Fruit fly (Drosophila melanogaster): ENCODE data around the gene CG14042.
A peak's percentile ranks its signal among the peaks of the same experiment; 100 is the strongest.

CG14042 gene

dm6 chr2L:5058094-5058493, 20.6 kb downstream of the CG14042 start, which contains the start of gene Nepl3 (continued):
- TF ChIP-seq Bdp1 (GFP tag; optimal IDR thresholded peaks at IDR 0.05) (no peak), HLH4C (GFP tag; IDR thresholded peaks at IDR 0.05; ENCODE audit: partially characterized antibody) (peak; percentile 44; the same call in 1 of the 3 replicates), MBD-R2 (GFP tag; IDR thresholded peaks at IDR 0.05) (peak; percentile 53), inv (GFP tag; IDR thresholded peaks at IDR 0.05; ENCODE audit: partially characterized antibody) (peak; percentile 23; the same call in 1 of the 2 replicates), Dfd (GFP tag; optimal IDR thresholded peaks at IDR 0.05) (no peak), sug (tag; optimal IDR thresholded peaks at IDR 0.05) (no peak), hkb (optimal IDR thresholded peaks at IDR 0.05) (no peak), hkb (GFP tag; IDR thresholded peaks at IDR 0.05) (no peak), sr (GFP tag; IDR thresholded peaks at IDR 0.05) (no peak), NC2α (GFP tag; optimal IDR thresholded peaks at IDR 0.05) (no peak), nerfin-2 (GFP tag; IDR thresholded peaks at IDR 0.05; ENCODE audit: partially characterized antibody) (no peak), ERR (GFP tag; optimal IDR thresholded peaks at IDR 0.05) (no peak), Dek (tag; optimal IDR thresholded peaks at IDR 0.05) (no peak), mld (GFP tag; IDR thresholded peaks at IDR 0.05; ENCODE audit: partially characterized antibody) (no peak), CG3407 (GFP tag; optimal IDR thresholded peaks at IDR 0.05) (no peak), Awh (GFP tag; IDR thresholded peaks at IDR 0.05) (no peak), CG2712 (tag; optimal IDR thresholded peaks at IDR 0.05) (no peak), vfl (GFP tag; optimal IDR thresholded peaks at IDR 0.05) (no peak), CG11085 (GFP tag; IDR thresholded peaks at IDR 0.05) (no peak), dmrt11E (tag; optimal IDR thresholded peaks at IDR 0.05) (no peak), Ravus (GFP tag; IDR thresholded peaks at IDR 0.05) (no peak), Mes4 (GFP tag; optimal IDR thresholded peaks at IDR 0.05) (no peak), pzg (GFP tag; optimal IDR thresholded peaks at IDR 0.05) (peak; percentile 28), MTF-1 (GFP tag; optimal IDR thresholded peaks at IDR 0.05; ENCODE audit: borderline replicate concordance) (no peak), dati (GFP tag; IDR thresholded peaks at IDR 0.05) (no peak), gfzf (GFP tag; optimal IDR thresholded peaks at IDR 0.05) (peak; percentile 65), Sry-β (GFP tag; optimal IDR thresholded peaks at IDR 0.05) (no peak), CG8924 (tag; optimal IDR thresholded peaks at IDR 0.05) (no peak), Optix (GFP tag; IDR thresholded peaks at IDR 0.05) (no peak), Doc3 (GFP tag; IDR thresholded peaks at IDR 0.05; ENCODE audit: partially characterized antibody) (peak; percentile 65), psq (GFP tag; optimal IDR thresholded peaks at IDR 0.05) (no peak), CG13287 (GFP tag; IDR thresholded peaks at IDR 0.05; ENCODE audit: partially characterized antibody) (peak; percentile 80), Dp (GFP tag; optimal IDR thresholded peaks at IDR 0.05) (peak; percentile 41), CG15696 (tag; optimal IDR thresholded peaks at IDR 0.05) (no peak), sna (GFP tag; IDR thresholded peaks at IDR 0.05; ENCODE audit: partially characterized antibody) (no peak), lov (optimal IDR thresholded peaks at IDR 0.05) (no peak), lov (GFP tag; IDR thresholded peaks at IDR 0.05) (no peak), dpn (GFP tag; optimal IDR thresholded peaks at IDR 0.05) (no peak), CG30431 (GFP tag; optimal IDR thresholded peaks at IDR 0.05) (no peak), Scr (GFP tag; IDR thresholded peaks at IDR 0.05; ENCODE audit: partially characterized antibody) (peak; percentile 69), CG5245 (GFP tag; optimal IDR thresholded peaks at IDR 0.05) (no peak), Dll (GFP tag; IDR thresholded peaks at IDR 0.05; ENCODE audit: partially characterized antibody) (peak; percentile 69), CG14965 (GFP tag; optimal IDR thresholded peaks at IDR 0.05; ENCODE audit: borderline replicate concordance) (no peak), Sry-δ (GFP tag; optimal IDR thresholded peaks at IDR 0.05) (no peak), CG4404 (GFP tag; IDR thresholded peaks at IDR 0.05) (no peak), CG15514 (GFP tag; optimal IDR thresholded peaks at IDR 0.05) (no peak), C15 (GFP tag; IDR thresholded peaks at IDR 0.05) (no peak), CG7786 (GFP tag; optimal IDR thresholded peaks at IDR 0.05) (no peak), CG4820 (GFP tag; optimal IDR thresholded peaks at IDR 0.05) (no peak), CG2678 (tag; optimal IDR thresholded peaks at IDR 0.05) (no peak), jumu (GFP tag; optimal IDR thresholded peaks at IDR 0.05) (no peak)
